Fruit fly (Drosophila melanogaster) whole organism, embryonic: ENCODE measurements around the gene CG13032.

ENCODE experiments used
- Aef1 ChIP-seq: fragments of 200-800 bp; sonication (Bioruptor generic); IDR thresholded peaks from 3 replicates; pipeline ENCODE4 v1.3.6; 2022; ENCODE audit warnings: missing biosample characterization, missing genetic modification characterization
- Awh ChIP-seq: fragments of 200-800 bp; sonication (Bioruptor generic); IDR thresholded peaks from 2 replicates; pipeline ENCODE4, ENCODE4 v1.3.6; 2022; ENCODE audit warnings: missing biosample characterization, missing genetic modification characterization
- B-H2 ChIP-seq: fragments of 200-800 bp; sonication (Bioruptor generic); optimal IDR thresholded peaks from 2 replicates; lab custom pipeline; 2018; ENCODE audit warnings: missing biosample characterization, mild to moderate bottlenecking, missing genetic modification characterization
- BEAF-32 ChIP-seq: fragments of 200-800 bp; sonication (Bioruptor generic); optimal IDR thresholded peaks from 3 replicates; lab custom pipeline; 2017; ENCODE audit warnings: missing biosample characterization, missing genetic modification characterization, mild to moderate bottlenecking, moderate library complexity, missing genetic modification reagents
- C15 ChIP-seq: fragments of 200-800 bp; sonication (Bioruptor generic); IDR thresholded peaks from 3 replicates; pipeline ENCODE4 v1.3.6; 2022; ENCODE audit warnings: missing biosample characterization, missing genetic modification characterization
- CG11723 ChIP-seq: fragments of 200-800 bp; sonication (Bioruptor generic); optimal IDR thresholded peaks from 2 replicates; lab custom pipeline; 2017; ENCODE audit warnings: missing biosample characterization, mild to moderate bottlenecking, missing genetic modification characterization
- CG12155 ChIP-seq: fragments of 200-800 bp; sonication (Bioruptor generic); optimal IDR thresholded peaks from 3 replicates; lab custom pipeline; 2016; ENCODE audit warnings: missing biosample characterization, missing genetic modification characterization
- CG12236 ChIP-seq: fragments of 200-800 bp; sonication (Bioruptor generic); optimal IDR thresholded peaks from 2 replicates; lab custom pipeline; 2016; ENCODE audit warnings: missing biosample characterization, missing genetic modification characterization
- CG13624 ChIP-seq: fragments of 200-800 bp; sonication (Bioruptor generic); optimal IDR thresholded peaks from 2 replicates; lab custom pipeline; 2016; ENCODE audit warnings: missing biosample characterization, missing genetic modification characterization
- CG15269 ChIP-seq: fragments of 200-800 bp; sonication (Bioruptor generic); optimal IDR thresholded peaks from 2 replicates; lab custom pipeline; 2018; ENCODE audit warnings: missing biosample characterization, mild to moderate bottlenecking, missing genetic modification characterization, moderate library complexity
- CG15479 ChIP-seq: fragments of 200-800 bp; sonication (Bioruptor generic); optimal IDR thresholded peaks from 3 replicates; lab custom pipeline; 2019; ENCODE audit warnings: missing biosample characterization, mild to moderate bottlenecking, missing genetic modification characterization, moderate library complexity
- CG1602 ChIP-seq: fragments of 200-800 bp; sonication (Bioruptor generic); optimal IDR thresholded peaks from 3 replicates; lab custom pipeline; 2016; ENCODE audit warnings: missing biosample characterization, missing genetic modification characterization
- CG1603 ChIP-seq: fragments of 200-800 bp; sonication (Bioruptor generic); optimal IDR thresholded peaks from 2 replicates; lab custom pipeline; 2019; ENCODE audit warnings: missing biosample characterization, mild to moderate bottlenecking, missing genetic modification characterization, moderate library complexity
- CG17186 ChIP-seq: fragments of 200-800 bp; sonication (Bioruptor generic); optimal IDR thresholded peaks from 3 replicates; lab custom pipeline; 2017; ENCODE audit warnings: missing biosample characterization, missing genetic modification reagents, missing genetic modification characterization
- CG17361 ChIP-seq: fragments of 200-800 bp; sonication (Bioruptor generic); IDR thresholded peaks from 3 replicates; pipeline ENCODE4 v1.3.6; 2022; ENCODE audit warnings: missing biosample characterization, missing genetic modification characterization
- CG17829 ChIP-seq: fragments of 200-800 bp; optimal IDR thresholded peaks from 2 replicates; lab custom pipeline; 2019; ENCODE audit warnings: missing biosample characterization, mild to moderate bottlenecking, missing genetic modification characterization, moderate library complexity
- CG18262 ChIP-seq: fragments of 200-800 bp; optimal IDR thresholded peaks from 3 replicates; lab custom pipeline; 2019; ENCODE audit warnings: missing biosample characterization, mild to moderate bottlenecking, missing genetic modification characterization, moderate library complexity
- CG2202 ChIP-seq: fragments of 200-800 bp; sonication (Bioruptor generic); optimal IDR thresholded peaks from 2 replicates; lab custom pipeline; 2018; ENCODE audit warnings: missing biosample characterization, mild to moderate bottlenecking, missing genetic modification characterization
- CG4404 ChIP-seq: fragments of 200-800 bp; sonication (Bioruptor generic); IDR thresholded peaks from 2 replicates; pipeline ENCODE4 v1.3.6; 2022; ENCODE audit warnings: missing biosample characterization, missing genetic modification characterization
- CG8765 ChIP-seq: fragments of 200-800 bp; sonication (Bioruptor generic); IDR thresholded peaks from 2 replicates; pipeline ENCODE4 v1.3.6; 2022; ENCODE audit warnings: missing biosample characterization, missing genetic modification characterization
- CG9727 ChIP-seq: fragments of 200-800 bp; sonication (Bioruptor generic); optimal IDR thresholded peaks from 3 replicates; lab custom pipeline; 2017; ENCODE audit warnings: missing biosample characterization, mild to moderate bottlenecking, missing genetic modification characterization
- CG9876 ChIP-seq: fragments of 200-800 bp; sonication (Bioruptor generic); optimal IDR thresholded peaks from 2 replicates; lab custom pipeline; 2016; ENCODE audit warnings: missing biosample characterization, missing genetic modification characterization
- Dbx ChIP-seq: fragments of 200-800 bp; sonication (Bioruptor generic); IDR thresholded peaks from 3 replicates; pipeline ENCODE4 v1.3.6; 2022; ENCODE audit warnings: missing biosample characterization, missing genetic modification characterization
- Dip2 ChIP-seq: fragments of 200-800 bp; sonication (Bioruptor generic); IDR thresholded peaks from 2 replicates; pipeline ENCODE4 v1.3.6; 2022; ENCODE audit warnings: missing biosample characterization, missing genetic modification characterization
- Dll ChIP-seq: fragments of 200-800 bp; sonication (Bioruptor generic); IDR thresholded peaks from 4 replicates; pipeline ENCODE4 v1.3.6; 2022; ENCODE audit warnings: missing biosample characterization, missing genetic modification characterization; ENCODE audit not compliant: partially characterized antibody
- Eip74EF ChIP-seq, 2 experiments: fragments of 200-800 bp in 1 of 2; fragments of >200 bp in 1 of 2; sonication (Bioruptor generic) in 1 of 2; optimal IDR thresholded peaks; 2 replicates each; lab custom pipeline; 2017 to 2019; ENCODE audit warnings: missing biosample characterization in 2 of 2, missing genetic modification characterization in 2 of 2, mild to moderate bottlenecking in 1 of 2, moderate library complexity in 1 of 2
- Hr39 ChIP-seq: fragments of >200 bp; optimal IDR thresholded peaks from 2 replicates; lab custom pipeline; 2017
- Hr51 ChIP-seq, 2 experiments: fragments of 200-800 bp; sonication (Bioruptor generic); optimal IDR thresholded peaks; 2 replicates in 1 of 2; 3 replicates in 1 of 2; lab custom pipeline; 2016 to 2018; ENCODE audit warnings: missing biosample characterization in 2 of 2, missing genetic modification characterization in 2 of 2, mild to moderate bottlenecking in 1 of 2, moderate library complexity in 1 of 2
- Max ChIP-seq: fragments of 200-800 bp; sonication (Bioruptor generic); optimal IDR thresholded peaks from 2 replicates; lab custom pipeline; 2016; ENCODE audit warnings: missing biosample characterization, mild to moderate bottlenecking, missing genetic modification characterization
- Ptx1 ChIP-seq: fragments of 200-800 bp; sonication (Bioruptor generic); IDR thresholded peaks from 2 replicates; pipeline ENCODE4 v1.3.6; 2022; ENCODE audit warnings: missing biosample characterization, missing genetic modification characterization
- Taf1 ChIP-seq: fragments of 200-800 bp; sonication (Bioruptor generic); IDR thresholded peaks from 2 replicates; pipeline ENCODE4 v1.3.6; 2022; ENCODE audit warnings: missing biosample characterization, missing genetic modification characterization
- az2 ChIP-seq: fragments of 200-800 bp; sonication (Bioruptor generic); optimal IDR thresholded peaks from 3 replicates; lab custom pipeline; 2016; ENCODE audit warnings: missing biosample characterization, missing genetic modification characterization
- bigmax ChIP-seq: fragments of 200-800 bp; sonication (Bioruptor generic); optimal IDR thresholded peaks from 2 replicates; lab custom pipeline; 2018; ENCODE audit warnings: missing biosample characterization, mild to moderate bottlenecking, missing genetic modification characterization
- chn ChIP-seq: fragments of 200-800 bp; sonication (Bioruptor generic); optimal IDR thresholded peaks from 2 replicates; lab custom pipeline; 2016; ENCODE audit warnings: missing biosample characterization, missing genetic modification characterization
- crp ChIP-seq, 2 experiments: fragments of 200-800 bp; sonication (Bioruptor generic); optimal IDR thresholded peaks; 2 replicates in 1 of 2; 3 replicates in 1 of 2; lab custom pipeline; 2017; ENCODE audit warnings: missing biosample characterization in 2 of 2, missing genetic modification characterization in 2 of 2, mild to moderate bottlenecking in 1 of 2, moderate library complexity in 1 of 2
- dan ChIP-seq: fragments of 200-800 bp; sonication (Bioruptor generic); IDR thresholded peaks from 2 replicates; pipeline ENCODE4 v1.3.6; 2022; ENCODE audit warnings: missing biosample characterization, missing genetic modification characterization
- dmrt11E ChIP-seq: fragments of 200-800 bp; sonication (Bioruptor generic); optimal IDR thresholded peaks from 3 replicates; lab custom pipeline; 2018; ENCODE audit warnings: missing biosample characterization, mild to moderate bottlenecking, missing genetic modification characterization, moderate library complexity
- ftz-f1 ChIP-seq: fragments of 200-800 bp; sonication (Bioruptor generic); optimal IDR thresholded peaks from 2 replicates; lab custom pipeline; 2016; ENCODE audit warnings: missing biosample characterization, missing genetic modification characterization
- her ChIP-seq: fragments of 200-800 bp; sonication (Bioruptor generic); optimal IDR thresholded peaks from 2 replicates; lab custom pipeline; 2016; ENCODE audit warnings: missing biosample characterization, missing genetic modification characterization
- hth ChIP-seq: fragments of >200 bp; optimal IDR thresholded peaks from 2 replicates; lab custom pipeline; 2017; ENCODE audit warnings: inconsistent platforms
- inv ChIP-seq: fragments of 200-800 bp; sonication (Bioruptor generic); IDR thresholded peaks from 2 replicates; pipeline ENCODE4 v1.3.6; 2022; ENCODE audit warnings: missing biosample characterization, missing genetic modification characterization; ENCODE audit not compliant: partially characterized antibody
- kay ChIP-seq: fragments of 200-800 bp; sonication (Bioruptor generic); optimal IDR thresholded peaks from 2 replicates; lab custom pipeline; 2016; ENCODE audit warnings: missing biosample characterization, missing genetic modification characterization
- ken ChIP-seq: fragments of 200-800 bp; sonication (Bioruptor generic); IDR thresholded peaks from 3 replicates; pipeline ENCODE4 v1.3.6; 2022; ENCODE audit warnings: missing biosample characterization, missing genetic modification characterization
- lab ChIP-seq: fragments of 200-800 bp; sonication (Bioruptor generic); optimal IDR thresholded peaks from 3 replicates; lab custom pipeline; 2017; ENCODE audit warnings: missing biosample characterization, missing genetic modification characterization, mild to moderate bottlenecking, moderate library complexity, missing genetic modification reagents
- lola ChIP-seq, 3 experiments: fragments of >200 bp in 2 of 3; fragments of 200-800 bp in 1 of 3; sonication (Bioruptor generic) in 1 of 3; optimal IDR thresholded peaks; 2 replicates each; lab custom pipeline; 2017 to 2019; ENCODE audit warnings: missing biosample characterization in 3 of 3, missing genetic modification characterization in 3 of 3, mild to moderate bottlenecking in 1 of 3, moderate library complexity in 1 of 3
- mam ChIP-seq: fragments of 200-800 bp; sonication (Bioruptor generic); optimal IDR thresholded peaks from 3 replicates; lab custom pipeline; 2016; ENCODE audit warnings: missing biosample characterization, missing genetic modification characterization
- mld ChIP-seq: fragments of 200-800 bp; sonication (Bioruptor generic); IDR thresholded peaks from 3 replicates; pipeline ENCODE4 v1.3.6; 2022; ENCODE audit warnings: missing biosample characterization, missing genetic modification characterization; ENCODE audit not compliant: partially characterized antibody
- unc-4 ChIP-seq: fragments of 200-800 bp; sonication (Bioruptor generic); IDR thresholded peaks from 2 replicates; pipeline ENCODE4 v1.3.6; 2022; ENCODE audit warnings: missing biosample characterization, missing genetic modification characterization; ENCODE audit not compliant: partially characterized antibody
- wek ChIP-seq: fragments of 200-800 bp; sonication (Bioruptor generic); optimal IDR thresholded peaks from 3 replicates; lab custom pipeline; 2018; ENCODE audit warnings: missing biosample characterization, mild to moderate bottlenecking, missing genetic modification characterization, moderate library complexity
- zf30C ChIP-seq: fragments of 200-800 bp; sonication (Bioruptor generic); optimal IDR thresholded peaks from 3 replicates; lab custom pipeline; 2018; ENCODE audit warnings: missing biosample characterization, mild to moderate bottlenecking, missing genetic modification characterization

Gene CG13032

dm6 chr3L:16647578-16648113 is 26.1 kb upstream of the CG13032 start, which contains the start of gene Abl (continued):
- TF ChIP-seq az2 (GFP tag; lab: Kevin White, UChicago) = peak; percentile 11
- TF ChIP-seq bigmax (GFP tag; lab: Kevin White, UChicago) = peak; percentile 52
- TF ChIP-seq CG13624 = peak; percentile 88
- TF ChIP-seq B-H2 (GFP tag; lab: Kevin White, UChicago) = peak; percentile 87
- peak; percentile 58 for TF ChIP-seq chn (GFP tag; lab: Kevin White, UChicago)
- TF ChIP-seq Dbx (GFP tag; lab: Robert Waterston, UW) = peak; percentile 84
- no peak for TF ChIP-seq CG8765 (GFP tag; lab: Robert Waterston, UW)
- TF ChIP-seq Dll (GFP tag; lab: Robert Waterston, UW) = peak; percentile 81
- no peak for TF ChIP-seq Hr39 (lab: Kevin White, UChicago)
- TF ChIP-seq dan (GFP tag; lab: Robert Waterston, UW) = no peak
- TF ChIP-seq CG17186 (GFP tag; lab: Kevin White, UChicago) = peak; percentile 64
- TF ChIP-seq CG2202 = no peak
- TF ChIP-seq mld (GFP tag; lab: Robert Waterston, UW) = peak; percentile 62; the same call in 1 of the 3 replicates
- peak; percentile 94 for TF ChIP-seq CG1603 (tag; lab: Kevin White, UChicago)
- peak; percentile 27 to 76 for TF ChIP-seq Hr51 (GFP tag; optimal IDR thresholded peaks at IDR 0.05; lab: Kevin White, UChicago)
- peak; percentile 13 for TF ChIP-seq CG9727 (GFP tag; lab: Kevin White, UChicago)
- peak; percentile 30 for TF ChIP-seq CG18262 (tag; lab: Kevin White, UChicago)
- TF ChIP-seq crp (GFP tag; optimal IDR thresholded peaks at IDR 0.05; lab: Kevin White, UChicago) = peak in 1 of 2 experiments; percentile 50
- no peak for TF ChIP-seq CG15479
- TF ChIP-seq hth (lab: Kevin White, UChicago) = no peak
- peak; percentile 85 for TF ChIP-seq her (GFP tag; lab: Kevin White, UChicago)
- peak; percentile 22; the same call in 1 of the 2 replicates for TF ChIP-seq CG4404 (GFP tag; lab: Robert Waterston, UW)
- TF ChIP-seq Aef1 (GFP tag; lab: Robert Waterston, UW) = no peak
- TF ChIP-seq CG1602 (GFP tag; lab: Kevin White, UChicago) = peak; percentile 47
- TF ChIP-seq CG9876 (GFP tag; lab: Kevin White, UChicago) = peak; percentile 82
- no peak for TF ChIP-seq Taf1 (GFP tag; lab: Robert Waterston, UW)
- TF ChIP-seq CG17361 (GFP tag; lab: Robert Waterston, UW) = peak; percentile 56; the same call in 1 of the 3 replicates
- TF ChIP-seq lola (GFP tag; optimal IDR thresholded peaks at IDR 0.05; lab: Kevin White, UChicago) = no peak
- TF ChIP-seq Awh (GFP tag; lab: Robert Waterston, UW) = no peak
- no peak for TF ChIP-seq C15 (GFP tag; lab: Robert Waterston, UW)
- peak in 1 of 2 experiments; percentile 32 for TF ChIP-seq Eip74EF (GFP tag; optimal IDR thresholded peaks at IDR 0.05; lab: Kevin White, UChicago)
- peak; percentile 73; the same call in 1 of the 2 replicates for TF ChIP-seq inv (GFP tag; lab: Robert Waterston, UW)
- peak; percentile 78 for TF ChIP-seq CG12155 (GFP tag; lab: Kevin White, UChicago)
- TF ChIP-seq kay (GFP tag; lab: Kevin White, UChicago) = peak; percentile 71
- TF ChIP-seq Ptx1 (GFP tag; lab: Robert Waterston, UW) = peak; percentile 42
- peak; percentile 45 for TF ChIP-seq Max
- no peak for TF ChIP-seq CG11723 (GFP tag; lab: Kevin White, UChicago)
- no peak for TF ChIP-seq zf30C (GFP tag; lab: Kevin White, UChicago)
- peak; percentile 95 for TF ChIP-seq BEAF-32
- TF ChIP-seq lab (GFP tag; lab: Kevin White, UChicago) = peak; percentile 74
- TF ChIP-seq mam = peak; percentile 82
- peak; percentile 86 for TF ChIP-seq unc-4 (GFP tag; lab: Robert Waterston, UW)
- TF ChIP-seq ken (GFP tag; lab: Robert Waterston, UW) = peak; percentile 56; the same call in 2 of the 3 replicates
- peak; percentile 77 for TF ChIP-seq CG17829 (tag; lab: Kevin White, UChicago)
- peak; percentile 14 for TF ChIP-seq wek (GFP tag; lab: Kevin White, UChicago)
- no peak for TF ChIP-seq CG12236 (GFP tag; lab: Kevin White, UChicago)
- no peak for TF ChIP-seq Dip2
- no peak for TF ChIP-seq CG15269 (tag; lab: Kevin White, UChicago)
- TF ChIP-seq ftz-f1 (GFP tag; lab: Kevin White, UChicago) = peak; percentile 72
- no peak for TF ChIP-seq dmrt11E
